Fruit fly (Drosophila melanogaster) Kc167 (cell line): ENCODE data around the gene CG43980.

Source experiments
- Sin3A ChIP-seq: fragments of >200 bp; optimal IDR thresholded peaks from 2 replicates; lab custom pipeline; 2018; ENCODE audit warnings: missing external identifiers
- h ChIP-seq: fragments of >200 bp; optimal IDR thresholded peaks from 3 replicates; lab custom pipeline; 2018; ENCODE audit warnings: missing external identifiers
- insv ChIP-seq: fragments of >200 bp; optimal IDR thresholded peaks from 3 replicates; lab custom pipeline; 2018; ENCODE audit warnings: missing external identifiers
- psq ChIP-seq: fragments of >200 bp; optimal IDR thresholded peaks from 2 replicates; lab custom pipeline; 2017; ENCODE audit warnings: missing external identifiers
- ttk ChIP-seq: sonication (Bioruptor generic); optimal IDR thresholded peaks from 2 replicates; lab custom pipeline; 2017; ENCODE audit warnings: missing external identifiers

DNA sequence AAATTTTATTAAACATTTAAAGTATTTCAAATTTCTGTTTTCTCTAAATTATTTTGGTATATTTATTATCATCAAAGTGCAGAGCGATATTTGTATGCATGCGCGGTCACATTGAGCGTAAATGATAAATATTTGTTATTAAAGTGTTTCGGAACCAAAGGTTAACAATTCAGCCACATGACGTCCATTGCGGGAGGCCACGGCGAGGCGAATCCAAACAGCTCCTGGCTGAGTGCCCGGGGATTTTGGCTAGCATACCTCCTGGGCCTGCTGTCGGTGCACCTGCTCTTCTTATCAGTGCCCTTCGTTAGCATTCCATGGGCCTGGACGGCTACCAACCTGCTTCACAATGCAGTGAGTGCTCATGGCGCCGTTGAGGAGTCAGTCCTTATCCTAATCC, 9.6 kb upstream of the CG43980 start, which contains the start of gene ORMDL:
- no peak for TF ChIP-seq psq (lab: Kevin White, UChicago)
- no peak for TF ChIP-seq h (lab: Kevin White, UChicago)
- no peak for TF ChIP-seq Sin3A
- TF ChIP-seq ttk (lab: Kevin White, UChicago) = no peak
- no peak for TF ChIP-seq insv (lab: Kevin White, UChicago)
